Worm (Caenorhabditis elegans): Measurements from ENCODE around the gene C11H1.7.

ce11 chrX:14335621-14336020, 8.4 kb downstream of the C11H1.7 start:
- TF ChIP-seq unc-39 (tag; optimal IDR thresholded peaks at IDR 0.05), result no peak
- TF ChIP-seq hlh-1 (tag; optimal IDR thresholded peaks at IDR 0.05), result peak; percentile 92
- peak; percentile 19 for TF ChIP-seq unc-120 (tag; optimal IDR thresholded peaks at IDR 0.05; ENCODE audit: poor library complexity, severe bottlenecking)
- TF ChIP-seq nhr-237 (tag; optimal IDR thresholded peaks at IDR 0.05), result no peak

Measured in whole organism, mixed stage, embryonic.